Worm (Caenorhabditis elegans) whole organism, L2 larva: Measurements from ENCODE around the gene C14A6.8.

ENCODE experiments used
- aly-2 ChIP-seq: fragments of 150-350 bp; optimal IDR thresholded peaks from 2 replicates; lab custom pipeline; 2014; ENCODE audit warnings: missing biosample characterization, missing genetic modification characterization
- ceh-82 ChIP-seq: fragments of 150-350 bp; optimal IDR thresholded peaks from 2 replicates; lab custom pipeline; 2014; ENCODE audit warnings: missing biosample characterization, missing genetic modification characterization
- egl-27 ChIP-seq: sonication (generic microtip); optimal IDR thresholded peaks from 3 replicates; lab custom pipeline; 2017; ENCODE audit warnings: missing biosample characterization, missing genetic modification reagents, missing genetic modification characterization
- elt-3 ChIP-seq: sonication (generic microtip); optimal IDR thresholded peaks from 2 replicates; lab custom pipeline; 2017; ENCODE audit warnings: missing biosample characterization, missing genetic modification characterization
- fos-1 ChIP-seq: fragments of 150-350 bp; optimal IDR thresholded peaks from 2 replicates; lab custom pipeline; 2014; ENCODE audit warnings: missing biosample characterization, missing genetic modification characterization
- lin-11 ChIP-seq: fragments of 150-350 bp; sonication (generic microtip); optimal IDR thresholded peaks from 2 replicates; lab custom pipeline; 2014; ENCODE audit warnings: missing biosample characterization, missing genetic modification characterization, inconsistent platforms, mixed read lengths
- lsy-2 ChIP-seq, 2 experiments: fragments of 150-350 bp in 1 of 2; sonication (generic microtip) in 1 of 2; optimal IDR thresholded peaks; 2 replicates each; lab custom pipeline; 2014 to 2017; ENCODE audit warnings: missing biosample characterization in 2 of 2, missing genetic modification characterization in 2 of 2
- snpc-4 ChIP-seq: fragments of 150-350 bp; optimal IDR thresholded peaks from 2 replicates; lab custom pipeline; 2014; ENCODE audit warnings: missing biosample characterization, missing genetic modification characterization
- unc-62 ChIP-seq: fragments of 150-350 bp; optimal IDR thresholded peaks from 2 replicates; lab custom pipeline; 2014; ENCODE audit warnings: missing biosample characterization, missing genetic modification reagents, missing genetic modification characterization
- ztf-11 ChIP-seq: sonication (generic microtip); optimal IDR thresholded peaks from 2 replicates; lab custom pipeline; 2017; ENCODE audit warnings: missing biosample characterization, missing genetic modification characterization

- TF ChIP-seq fos-1 (tag; lab: Kevin White, UChicago) (no peak), elt-3 (no peak), lin-11 (no peak), ceh-82 (no peak), lsy-2 (tag; optimal IDR thresholded peaks at IDR 0.05; lab: Kevin White, UChicago) (no peak), ztf-11 (no peak), aly-2 (tag; lab: Kevin White, UChicago) (no peak), unc-62 (GFP tag; lab: Kevin White, UChicago) (no peak), egl-27 (tag; lab: Kevin White, UChicago) (no peak), snpc-4 (tag; lab: Kevin White, UChicago) (no peak)
These were observed 41.4 kb upstream of the C14A6.8 start for ce11 chrV:18212848-18213247.
